Fruit fly (Drosophila melanogaster): Measurements from ENCODE around the gene CG18473.

DNA sequence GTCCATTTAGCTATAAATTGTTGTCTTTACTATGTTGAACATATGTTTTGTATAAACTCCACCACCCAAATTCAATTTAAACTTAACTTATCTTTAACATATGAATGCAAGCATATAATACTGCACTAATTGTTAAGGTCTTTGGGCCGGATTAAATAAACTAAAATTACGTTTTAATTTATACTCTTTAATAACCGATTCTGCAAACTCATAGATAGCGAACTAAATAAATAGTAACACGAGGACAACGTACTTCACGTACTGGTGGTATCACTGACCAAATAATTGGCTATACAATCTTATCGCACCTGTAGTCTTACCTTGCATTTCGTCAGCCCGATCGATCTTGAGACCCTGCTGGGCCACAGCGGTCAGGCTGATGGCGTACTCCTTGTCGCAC lies 29.3 kb downstream of the CG18473 start:
- TF ChIP-seq CG8478 (optimal IDR thresholded peaks at IDR 0.05) (no peak), CTCF (optimal IDR thresholded peaks at IDR 0.05) (no peak)

All from S2 (cell line).